Worm (Caenorhabditis elegans) whole organism, L4/young adult: Measurements from ENCODE around the gene col-19.

Experiments used
- W03F9.2 ChIP-seq: fragments of 150-350 bp; optimal IDR thresholded peaks from 2 replicates; lab custom pipeline; 2014; ENCODE audit warnings: missing biosample characterization, missing genetic modification characterization
- dao-5 ChIP-seq: sonication (generic microtip); optimal IDR thresholded peaks from 2 replicates; lab custom pipeline; 2016; ENCODE audit warnings: missing genotype, missing genetic modification characterization, moderate library complexity, missing compliant biosample characterization
- him-1 ChIP-seq: sonication (generic microtip); optimal IDR thresholded peaks from 2 replicates; lab custom pipeline; 2016; ENCODE audit warnings: missing genotype, missing genetic modification reagents, missing genetic modification characterization, missing compliant biosample characterization

DNA sequence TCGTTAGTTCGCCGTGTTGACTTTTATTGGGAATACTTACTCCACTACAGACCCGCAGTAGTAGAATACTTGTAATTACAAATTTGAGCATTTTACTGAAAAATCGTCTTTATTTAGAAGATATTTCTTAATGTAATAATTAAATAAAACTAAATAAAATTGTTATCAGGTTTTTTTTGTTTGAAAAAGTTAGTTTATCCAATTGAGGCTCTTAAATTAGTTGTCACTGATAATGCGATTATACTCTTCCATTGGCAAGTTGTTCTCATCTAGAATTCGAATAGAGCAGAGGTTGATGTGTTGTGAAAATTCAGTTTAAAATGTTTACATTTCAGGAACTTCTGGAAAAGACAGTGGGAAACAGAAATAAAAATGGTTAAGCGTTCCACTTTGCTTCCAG is 4.0 kb downstream of the col-19 start, which contains the start of gene ZK1193.2:
- no peak for TF ChIP-seq dao-5 (tag; lab: Kevin White, UChicago)
- TF ChIP-seq W03F9.2 (tag; lab: Kevin White, UChicago), result no peak
- no peak for TF ChIP-seq him-1
